Fruit fly (Drosophila melanogaster): ENCODE data around the gene Takl2.

DNA sequence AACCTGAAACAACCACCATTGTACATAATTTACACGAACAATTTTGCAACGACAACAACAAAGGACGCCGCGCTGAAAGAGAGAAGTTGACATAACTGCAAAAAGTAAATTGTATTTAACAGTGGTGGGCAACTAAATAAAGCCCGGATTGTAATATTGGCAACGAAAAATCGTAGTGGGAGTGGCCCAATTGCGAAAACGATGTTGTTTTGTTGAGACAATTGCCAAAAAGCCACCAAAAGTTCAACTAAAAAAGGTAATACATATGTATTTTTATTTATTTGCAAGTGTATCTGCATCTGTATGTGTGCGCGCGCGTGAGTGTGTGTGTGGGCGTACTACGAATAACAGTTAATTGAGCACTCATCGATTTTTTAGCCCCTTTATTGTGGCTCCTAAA is 17.5 kb upstream of the Takl2 start:
- TF ChIP-seq Myc (optimal IDR thresholded peaks at IDR 0.05) (no peak), Sin3A (optimal IDR thresholded peaks at IDR 0.05) (no peak), h (optimal IDR thresholded peaks at IDR 0.05) (no peak), insv (optimal IDR thresholded peaks at IDR 0.05) (no peak)

Data from Kc167 (cell line).